Fruit fly (Drosophila melanogaster): Measurements from ENCODE around the gene CG9114.

dm6 chrX:15292794-15293193, 40.2 kb downstream of the CG9114 start, which contains the start of gene CG5877:
- TF ChIP-seq CG34367 (tag; optimal IDR thresholded peaks at IDR 0.05) (no peak), CG15710 (tag; optimal IDR thresholded peaks at IDR 0.05) (no peak), CG8159 (tag; optimal IDR thresholded peaks at IDR 0.05) (no peak), CG17806 (tag; optimal IDR thresholded peaks at IDR 0.05) (no peak), EcR (GFP tag; optimal IDR thresholded peaks at IDR 0.05) (no peak), Snoo (tag; optimal IDR thresholded peaks at IDR 0.05) (no peak), Pif1A (GFP tag; optimal IDR thresholded peaks at IDR 0.05) (no peak), CG10348 (GFP tag; IDR thresholded peaks at IDR 0.05) (no peak), CG14655 (GFP tag; optimal IDR thresholded peaks at IDR 0.05) (no peak), Pif1B (GFP tag; optimal IDR thresholded peaks at IDR 0.05) (no peak), CG4496 (GFP tag; IDR thresholded peaks at IDR 0.05) (no peak), fd96Ca (GFP tag; IDR thresholded peaks at IDR 0.05) (no peak)
